Worm (Caenorhabditis elegans): ENCODE measurements around the gene nhr-35.

- TF ChIP-seq mdl-1 (tag; optimal IDR thresholded peaks at IDR 0.05): no peak
- no peak for TF ChIP-seq nhr-76 (tag; optimal IDR thresholded peaks at IDR 0.05)
- no peak for TF ChIP-seq aly-2 (tag; optimal IDR thresholded peaks at IDR 0.05)
- no peak for TF ChIP-seq ztf-11 (tag; optimal IDR thresholded peaks at IDR 0.05)
- no peak for TF ChIP-seq nhr-237 (tag; optimal IDR thresholded peaks at IDR 0.05)
These were observed 34.4 kb upstream of the nhr-35 start for ce11 chrX:4498078-4498477.
